Worm (Caenorhabditis elegans): ENCODE data around the gene gck-2.
A peak's percentile ranks its signal among the peaks of the same experiment; 100 is the strongest.

The gck-2 gene

DNA sequence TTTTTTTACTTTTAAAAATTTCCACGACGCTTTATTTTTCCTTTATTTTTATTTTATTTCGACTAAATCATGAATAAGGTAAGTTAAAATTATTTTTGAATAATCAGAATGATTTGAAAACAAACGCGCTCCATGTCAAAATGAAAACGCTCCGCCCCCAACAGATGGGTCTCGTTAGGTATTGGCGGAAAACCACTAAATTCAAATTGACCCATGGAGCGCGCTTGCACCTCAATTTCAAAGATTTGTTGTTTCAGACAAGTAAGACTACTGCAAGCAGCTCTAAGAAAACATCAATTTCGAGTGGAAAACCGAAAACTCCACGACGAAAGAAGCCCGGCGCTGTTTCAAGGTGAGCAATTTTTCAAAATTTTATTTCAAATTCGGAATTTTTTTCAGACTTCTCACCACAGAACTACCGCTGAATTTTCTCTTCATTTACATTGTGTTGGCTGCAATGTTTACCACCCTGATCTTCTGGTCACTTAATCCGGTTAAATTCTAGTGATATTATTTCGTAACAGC, 4.5 kb downstream of the gck-2 start, which contains the start of gene ZC404.2:
ZC404.2 (plus strand) TSS at position 47 of the 525 bp plus-strand sequence.
- no peak for TF ChIP-seq R02D3.7 (tag; optimal IDR thresholded peaks at IDR 0.05)
- no peak for TF ChIP-seq ceh-28 (tag; optimal IDR thresholded peaks at IDR 0.05)
- no peak for TF ChIP-seq pha-4 (tag; optimal IDR thresholded peaks at IDR 0.05)
- TF ChIP-seq snpc-4 (tag; optimal IDR thresholded peaks at IDR 0.05) = no peak
- no peak for TF ChIP-seq hmg-11 (tag; optimal IDR thresholded peaks at IDR 0.05)
- no peak for TF ChIP-seq elt-2 (tag; optimal IDR thresholded peaks at IDR 0.05)
- no peak for TF ChIP-seq unc-39 (tag; optimal IDR thresholded peaks at IDR 0.05)
- no peak for TF ChIP-seq ama-1 (optimal IDR thresholded peaks at IDR 0.05)
- TF ChIP-seq daf-12 (tag; optimal IDR thresholded peaks at IDR 0.05) = no peak
- no peak for TF ChIP-seq tbx-2 (tag; optimal IDR thresholded peaks at IDR 0.05)
- TF ChIP-seq fkh-2 (tag; optimal IDR thresholded peaks at IDR 0.05) = no peak
- TF ChIP-seq nhr-23 (tag; optimal IDR thresholded peaks at IDR 0.05) = no peak
- no peak for TF ChIP-seq fos-1 (tag; optimal IDR thresholded peaks at IDR 0.05)
- no peak for TF ChIP-seq lsy-12 (tag; optimal IDR thresholded peaks at IDR 0.05)
- no peak for TF ChIP-seq nhr-237 (tag; optimal IDR thresholded peaks at IDR 0.05)
- no peak for TF ChIP-seq ztf-11 (tag; optimal IDR thresholded peaks at IDR 0.05)
- no peak for TF ChIP-seq nhr-77 (tag; optimal IDR thresholded peaks at IDR 0.05)
- TF ChIP-seq nhr-12 (tag; optimal IDR thresholded peaks at IDR 0.05) = no peak
- TF ChIP-seq ceh-16 (tag; optimal IDR thresholded peaks at IDR 0.05) = no peak

DNA sequence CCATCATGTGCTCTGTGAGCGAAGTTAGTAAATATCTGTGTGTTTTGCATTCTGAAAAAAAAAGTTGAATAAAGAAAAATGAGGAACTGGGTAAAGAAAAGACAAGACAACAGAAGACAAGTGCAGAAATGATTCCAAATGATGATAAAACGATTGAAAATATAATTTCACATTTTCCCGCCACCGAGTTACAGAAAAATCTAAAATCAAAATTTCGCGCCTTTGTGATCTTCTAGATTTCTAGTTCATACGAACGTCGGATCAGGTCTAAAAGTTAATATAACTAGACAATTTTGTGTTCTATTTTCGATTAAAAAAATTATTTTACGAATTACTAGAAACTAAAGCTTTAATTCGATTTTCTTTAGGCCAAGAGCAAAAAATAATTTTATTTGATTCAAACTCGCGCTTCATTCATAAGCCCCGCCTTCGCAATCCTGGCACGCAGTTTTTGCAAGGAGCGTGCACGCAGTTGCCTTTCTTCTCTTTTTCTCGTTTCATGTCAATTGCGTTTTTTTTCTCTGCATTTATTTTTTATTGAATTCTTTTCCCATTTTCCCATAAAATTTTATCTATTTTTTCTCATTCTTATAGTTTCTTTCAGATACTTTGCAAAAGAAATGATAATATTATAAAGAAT, 7.5 kb downstream of the gck-2 start, which contains the start of the genes spn-4 and spe-39:
spn-4 (minus strand) TSS at position 51 of the 640 bp plus-strand sequence.
spe-39 (plus strand) TSS at position 599 of the 640 bp plus-strand sequence.
- TF ChIP-seq sea-2 (GFP tag; optimal IDR thresholded peaks at IDR 0.05) (no peak), elt-1 (tag; optimal IDR thresholded peaks at IDR 0.05) (peak; percentile 10), nhr-25 (tag; optimal IDR thresholded peaks at IDR 0.05) (peak; percentile 34), jun-1 (tag; optimal IDR thresholded peaks at IDR 0.05) (no peak), elt-3 (tag; optimal IDR thresholded peaks at IDR 0.05) (no peak), elt-2 (tag; optimal IDR thresholded peaks at IDR 0.05) (peak; percentile 32), ceh-82 (tag; optimal IDR thresholded peaks at IDR 0.05) (no peak), ztf-4 (tag; optimal IDR thresholded peaks at IDR 0.05) (no peak), nfya-1 (tag; optimal IDR thresholded peaks at IDR 0.05; ENCODE audit: insufficient read depth) (peak; percentile 83), snpc-4 (tag; optimal IDR thresholded peaks at IDR 0.05) (peak; percentile 47), nhr-12 (tag; optimal IDR thresholded peaks at IDR 0.05) (no peak), R02D3.7 (tag; optimal IDR thresholded peaks at IDR 0.05) (peak; percentile 66), nhr-67 (tag; optimal IDR thresholded peaks at IDR 0.05) (peak; percentile 28), aly-2 (tag; optimal IDR thresholded peaks at IDR 0.05) (no peak), pha-4 (tag; optimal IDR thresholded peaks at IDR 0.05) (no peak), ceh-28 (tag; optimal IDR thresholded peaks at IDR 0.05) (no peak), eor-1 (tag; optimal IDR thresholded peaks at IDR 0.05) (no peak), nhr-237 (tag; optimal IDR thresholded peaks at IDR 0.05) (no peak), zag-1 (tag; optimal IDR thresholded peaks at IDR 0.05) (no peak), nhr-43 (tag; optimal IDR thresholded peaks at IDR 0.05; ENCODE audit: poor library complexity, severe bottlenecking) (peak; percentile 77), nhr-28 (tag; optimal IDR thresholded peaks at IDR 0.05) (no peak), tbx-2 (tag; optimal IDR thresholded peaks at IDR 0.05) (no peak), ceh-16 (tag; optimal IDR thresholded peaks at IDR 0.05) (no peak), hmg-11 (tag; optimal IDR thresholded peaks at IDR 0.05) (peak; percentile 92), ztf-11 (tag; optimal IDR thresholded peaks at IDR 0.05) (no peak), pqm-1 (tag; optimal IDR thresholded peaks at IDR 0.05) (peak; percentile 29), skn-1 (tag; optimal IDR thresholded peaks at IDR 0.05) (peak; percentile 53), mdl-1 (tag; optimal IDR thresholded peaks at IDR 0.05) (no peak), egl-5 (tag; optimal IDR thresholded peaks at IDR 0.05) (peak; percentile 7), lin-15B (tag; optimal IDR thresholded peaks at IDR 0.05) (peak; percentile 55), ceh-9 (tag; optimal IDR thresholded peaks at IDR 0.05) (no peak), lin-39 (tag; optimal IDR thresholded peaks at IDR 0.05) (peak; percentile 65), ama-1 (optimal IDR thresholded peaks at IDR 0.05) (no peak), fkh-2 (tag; optimal IDR thresholded peaks at IDR 0.05) (no peak), unc-62 (GFP tag; optimal IDR thresholded peaks at IDR 0.05) (no peak), nhr-77 (tag; optimal IDR thresholded peaks at IDR 0.05) (no peak), unc-39 (tag; optimal IDR thresholded peaks at IDR 0.05) (no peak), nhr-76 (tag; optimal IDR thresholded peaks at IDR 0.05) (peak; percentile 51), fkh-10 (GFP tag; optimal IDR thresholded peaks at IDR 0.05) (no peak), mml-1 (tag; optimal IDR thresholded peaks at IDR 0.05) (no peak), fos-1 (tag; optimal IDR thresholded peaks at IDR 0.05) (no peak), nhr-11 (tag; optimal IDR thresholded peaks at IDR 0.05) (no peak), daf-12 (tag; optimal IDR thresholded peaks at IDR 0.05) (no peak), nhr-23 (tag; optimal IDR thresholded peaks at IDR 0.05) (peak; percentile 81), lsy-12 (tag; optimal IDR thresholded peaks at IDR 0.05) (peak; percentile 10), ZK546.5 (tag; optimal IDR thresholded peaks at IDR 0.05) (no peak), egl-27 (tag; optimal IDR thresholded peaks at IDR 0.05) (no peak)
